Worm (Caenorhabditis elegans) whole organism, early embryonic: ENCODE data around the gene F42C5.4.

Experiments used
- ama-1 ChIP-seq: fragments of 150-350 bp; optimal IDR thresholded peaks from 2 replicates; lab custom pipeline; 2014
- ceh-13 ChIP-seq: fragments of 200-800 bp; sonication (Bioruptor generic); optimal IDR thresholded peaks from 2 replicates; lab custom pipeline; 2018; ENCODE audit warnings: mild to moderate bottlenecking, missing genetic modification characterization, missing compliant biosample characterization
- ceh-36 ChIP-seq: sonication (generic microtip); optimal IDR thresholded peaks from 2 replicates; lab custom pipeline; 2016; ENCODE audit warnings: missing genetic modification characterization, inconsistent platforms, missing compliant biosample characterization
- flt-1 ChIP-seq: fragments of 200-800 bp; sonication (Bioruptor generic); IDR thresholded peaks from 2 replicates; pipeline ENCODE4 v1.3.6; 2022; ENCODE audit warnings: missing genetic modification characterization, missing compliant biosample characterization
- hmg-4 ChIP-seq: fragments of 200-800 bp; sonication (Bioruptor generic); optimal IDR thresholded peaks from 2 replicates; lab custom pipeline; 2018; ENCODE audit warnings: mild to moderate bottlenecking, missing genetic modification characterization, missing compliant biosample characterization
- pes-1 ChIP-seq: fragments of 200-800 bp; sonication (Bioruptor generic); IDR thresholded peaks from 2 replicates; pipeline ENCODE4 v1.3.6; 2022; ENCODE audit warnings: missing genetic modification reagents, missing genetic modification characterization, missing compliant biosample characterization
- scrt-1 ChIP-seq: fragments of 200-800 bp; sonication (Bioruptor generic); IDR thresholded peaks from 2 replicates; pipeline ENCODE4 v1.3.6; 2022; ENCODE audit warnings: missing genetic modification characterization, missing compliant biosample characterization
- tbx-37 ChIP-seq: fragments of 200-800 bp; sonication (Bioruptor generic); conservative IDR thresholded peaks from 2 replicates; pipeline ENCODE4 v1.3.6; 2022; ENCODE audit warnings: missing genetic modification reagents, missing genetic modification characterization, missing compliant biosample characterization
- tra-4 ChIP-seq: sonication (generic microtip); optimal IDR thresholded peaks from 2 replicates; lab custom pipeline; 2017; ENCODE audit warnings: missing genetic modification characterization, missing compliant biosample characterization

DNA sequence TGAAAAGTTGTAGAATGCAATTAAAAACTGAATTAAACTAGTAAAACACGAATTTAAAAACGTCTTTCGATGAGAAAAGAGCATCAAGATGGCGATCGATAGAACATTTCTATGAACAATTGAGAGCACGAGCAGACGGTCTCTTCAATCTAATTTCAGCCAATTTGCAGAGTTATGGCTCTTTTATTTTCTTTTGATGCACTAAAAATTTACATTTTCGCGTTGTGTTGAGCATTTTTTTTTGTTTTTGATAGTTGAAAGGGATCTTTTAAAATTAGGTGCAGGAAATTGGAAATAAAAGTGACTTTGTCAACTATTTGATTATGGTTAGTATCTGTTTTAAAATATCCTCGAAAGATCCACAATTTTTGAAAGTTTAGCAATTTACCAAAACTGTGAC, 17.0 kb upstream of the F42C5.4 start, which contains the start of gene F42C5.6:
- no peak for TF ChIP-seq flt-1 (GFP tag; lab: Robert Waterston, UW)
- TF ChIP-seq ama-1 = no peak
- no peak for TF ChIP-seq tbx-37 (GFP tag; lab: Robert Waterston, UW)
- TF ChIP-seq hmg-4 (GFP tag; lab: Kevin White, UChicago) = no peak
- TF ChIP-seq scrt-1 (GFP tag; lab: Robert Waterston, UW) = no peak
- no peak for TF ChIP-seq ceh-36 (tag; lab: Kevin White, UChicago)
- TF ChIP-seq tra-4 (tag; lab: Kevin White, UChicago) = no peak
- no peak for TF ChIP-seq ceh-13 (GFP tag; lab: Kevin White, UChicago)
- TF ChIP-seq pes-1 = no peak
